Fruit fly (Drosophila melanogaster) whole organism, embryonic: ENCODE results near the gene msb1l.

Experiments used
- CG10462 ChIP-seq: fragments of 200-800 bp; sonication (Bioruptor generic); optimal IDR thresholded peaks from 2 replicates; lab custom pipeline; 2016; ENCODE audit warnings: missing biosample characterization, missing genetic modification characterization
- CG10543 ChIP-seq: fragments of 200-800 bp; sonication (Bioruptor generic); optimal IDR thresholded peaks from 3 replicates; lab custom pipeline; 2017; ENCODE audit warnings: missing biosample characterization, mild to moderate bottlenecking, missing genetic modification characterization, moderate library complexity
- CG11695 ChIP-seq: fragments of 200-800 bp; sonication (Bioruptor generic); IDR thresholded peaks from 3 replicates; pipeline ENCODE4 v1.3.6; 2022; ENCODE audit warnings: missing biosample characterization, missing genetic modification characterization
- CG11696 ChIP-seq: fragments of 200-800 bp; sonication (Bioruptor generic); IDR thresholded peaks from 2 replicates; pipeline ENCODE4 v1.3.6; 2022; ENCODE audit warnings: missing biosample characterization, missing genetic modification characterization
- CG12071 ChIP-seq: fragments of 200-800 bp; sonication (Bioruptor generic); optimal IDR thresholded peaks from 3 replicates; lab custom pipeline; 2018; ENCODE audit warnings: missing biosample characterization, mild to moderate bottlenecking, missing genetic modification characterization
- CG14667 ChIP-seq: fragments of 200-800 bp; sonication (Bioruptor generic); IDR thresholded peaks from 2 replicates; pipeline ENCODE4 v1.3.6; 2022; ENCODE audit warnings: missing biosample characterization, missing genetic modification characterization
- CG14860 ChIP-seq: fragments of 200-800 bp; sonication (Bioruptor generic); IDR thresholded peaks from 3 replicates; pipeline ENCODE4 v1.3.6; 2022; ENCODE audit warnings: missing biosample characterization, missing genetic modification characterization; ENCODE audit not compliant: partially characterized antibody
- CG16779 ChIP-seq: fragments of 200-800 bp; sonication (Bioruptor generic); IDR thresholded peaks from 2 replicates; pipeline ENCODE4 v1.3.6; 2022; ENCODE audit warnings: missing biosample characterization, missing genetic modification characterization
- CG17829 ChIP-seq: fragments of 200-800 bp; optimal IDR thresholded peaks from 2 replicates; lab custom pipeline; 2019; ENCODE audit warnings: missing biosample characterization, mild to moderate bottlenecking, missing genetic modification characterization, moderate library complexity
- CG2116 ChIP-seq: fragments of 200-800 bp; sonication (Bioruptor generic); optimal IDR thresholded peaks from 3 replicates; lab custom pipeline; 2018; ENCODE audit warnings: missing biosample characterization, mild to moderate bottlenecking, missing genetic modification characterization
- CG2712 ChIP-seq: fragments of 200-800 bp; optimal IDR thresholded peaks from 3 replicates; lab custom pipeline; 2019; ENCODE audit warnings: missing biosample characterization, mild to moderate bottlenecking, missing genetic modification characterization, moderate library complexity
- CG31224 ChIP-seq: fragments of 200-800 bp; sonication (Bioruptor generic); IDR thresholded peaks from 2 replicates; pipeline ENCODE4 v1.3.6; 2022; ENCODE audit warnings: missing biosample characterization, missing genetic modification characterization
- CG31441 ChIP-seq: fragments of 200-800 bp; sonication (Bioruptor generic); IDR thresholded peaks from 2 replicates; pipeline ENCODE4 v1.3.6; 2022; ENCODE audit warnings: missing biosample characterization, missing genetic modification characterization
- CG43689 ChIP-seq: fragments of 200-800 bp; sonication (Bioruptor generic); IDR thresholded peaks from 2 replicates; pipeline ENCODE4 v1.3.6; 2022; ENCODE audit warnings: missing biosample characterization, missing genetic modification characterization
- CG6272 ChIP-seq: fragments of 200-800 bp; sonication (Bioruptor generic); IDR thresholded peaks from 2 replicates; pipeline ENCODE4 v1.3.6; 2022; ENCODE audit warnings: missing biosample characterization, missing genetic modification characterization
- CG7928 ChIP-seq: fragments of 200-800 bp; sonication (Bioruptor generic); optimal IDR thresholded peaks from 2 replicates; lab custom pipeline; 2017; ENCODE audit warnings: missing biosample characterization, mild to moderate bottlenecking, missing genetic modification characterization
- CG8944 ChIP-seq: fragments of 200-800 bp; sonication (Bioruptor generic); optimal IDR thresholded peaks from 3 replicates; lab custom pipeline; 2016; ENCODE audit warnings: missing biosample characterization, missing genetic modification characterization
- CG9932 ChIP-seq: fragments of 200-800 bp; sonication (Bioruptor generic); IDR thresholded peaks from 2 replicates; pipeline ENCODE4 v1.3.6; 2022; ENCODE audit warnings: missing biosample characterization, missing genetic modification characterization
- CHES-1-like ChIP-seq: fragments of 200-800 bp; sonication (Bioruptor generic); optimal IDR thresholded peaks from 2 replicates; lab custom pipeline; 2016; ENCODE audit warnings: missing biosample characterization, missing genetic modification characterization
- CkIIα-i1 ChIP-seq: fragments of 200-800 bp; sonication (Bioruptor generic); IDR thresholded peaks from 2 replicates; pipeline ENCODE4 v1.3.6; 2022; ENCODE audit warnings: missing biosample characterization, missing genetic modification characterization
- CoRest ChIP-seq: fragments of 200-800 bp; sonication (Bioruptor generic); optimal IDR thresholded peaks from 3 replicates; lab custom pipeline; 2018; ENCODE audit warnings: missing biosample characterization, mild to moderate bottlenecking, missing genetic modification characterization, moderate library complexity
- D19B ChIP-seq: fragments of 200-800 bp; sonication (Bioruptor generic); optimal IDR thresholded peaks from 2 replicates; lab custom pipeline; 2017; ENCODE audit warnings: missing biosample characterization, mild to moderate bottlenecking, missing genetic modification characterization
- Dbx ChIP-seq: fragments of 200-800 bp; sonication (Bioruptor generic); IDR thresholded peaks from 3 replicates; pipeline ENCODE4 v1.3.6; 2022; ENCODE audit warnings: missing biosample characterization, missing genetic modification characterization
- HLHmδ ChIP-seq: fragments of 200-800 bp; sonication (Bioruptor generic); optimal IDR thresholded peaks from 2 replicates; lab custom pipeline; 2018; ENCODE audit warnings: missing biosample characterization, mild to moderate bottlenecking, missing genetic modification characterization, moderate library complexity
- Lhr ChIP-seq: fragments of 200-800 bp; sonication (Bioruptor generic); optimal IDR thresholded peaks from 3 replicates; lab custom pipeline; 2017; ENCODE audit warnings: mild to moderate bottlenecking, missing biosample characterization, missing genetic modification reagents, missing genetic modification characterization
- Lim3 ChIP-seq: fragments of 200-800 bp; sonication (Bioruptor generic); IDR thresholded peaks from 2 replicates; pipeline ENCODE4 v1.3.6; 2022; ENCODE audit warnings: missing biosample characterization, missing genetic modification characterization
- MTF-1 ChIP-seq: fragments of 200-800 bp; sonication (Bioruptor generic); optimal IDR thresholded peaks from 2 replicates; lab custom pipeline; 2018; ENCODE audit warnings: missing biosample characterization, mild to moderate bottlenecking, missing genetic modification characterization, borderline replicate concordance
- Max ChIP-seq: fragments of 200-800 bp; sonication (Bioruptor generic); optimal IDR thresholded peaks from 2 replicates; lab custom pipeline; 2016; ENCODE audit warnings: missing biosample characterization, mild to moderate bottlenecking, missing genetic modification characterization
- Med ChIP-seq: fragments of 200-800 bp; sonication (Bioruptor generic); peaks from one replicate; lab custom pipeline; 2016; ENCODE audit warnings: missing biosample characterization, missing genetic modification characterization, mild to moderate bottlenecking, inconsistent platforms, moderate library complexity
- NC2α ChIP-seq: fragments of 200-800 bp; sonication (Bioruptor generic); optimal IDR thresholded peaks from 2 replicates; lab custom pipeline; 2016; ENCODE audit warnings: missing biosample characterization, missing genetic modification characterization
- Oaz ChIP-seq: fragments of 200-800 bp; sonication (Bioruptor generic); IDR thresholded peaks from 2 replicates; pipeline ENCODE4 v1.3.6; 2022; ENCODE audit warnings: missing biosample characterization, missing genetic modification characterization
- Scr ChIP-seq: fragments of 200-800 bp; sonication (Bioruptor generic); IDR thresholded peaks from 2 replicates; pipeline ENCODE4 v1.3.6; 2022; ENCODE audit warnings: missing biosample characterization, missing genetic modification characterization; ENCODE audit not compliant: partially characterized antibody
- bab2 ChIP-seq: fragments of 200-800 bp; sonication (Bioruptor generic); optimal IDR thresholded peaks from 2 replicates; lab custom pipeline; 2016; ENCODE audit warnings: missing biosample characterization, missing genetic modification characterization
- caup ChIP-seq: fragments of 200-800 bp; sonication (Bioruptor generic); optimal IDR thresholded peaks from 3 replicates; lab custom pipeline; 2017; ENCODE audit warnings: missing biosample characterization, mild to moderate bottlenecking, missing genetic modification characterization, moderate library complexity; ENCODE audit not compliant: severe bottlenecking
- chinmo ChIP-seq: fragments of 200-800 bp; sonication (Bioruptor generic); IDR thresholded peaks from 4 replicates; pipeline ENCODE4 v1.3.6; 2022; ENCODE audit warnings: missing biosample characterization, missing genetic modification characterization; ENCODE audit not compliant: partially characterized antibody
- eve ChIP-seq, 2 experiments: fragments of >200 bp; optimal IDR thresholded peaks; 2 replicates each; lab custom pipeline; 2017; ENCODE audit warnings: missing biosample characterization in 2 of 2, missing genetic modification characterization in 2 of 2
- fd96Cb ChIP-seq: fragments of 200-800 bp; sonication (Bioruptor generic); optimal IDR thresholded peaks from 2 replicates; lab custom pipeline; 2018; ENCODE audit warnings: missing biosample characterization, mild to moderate bottlenecking, missing genetic modification characterization, moderate library complexity
- fu2 ChIP-seq: fragments of 200-800 bp; sonication (Bioruptor generic); optimal IDR thresholded peaks from 2 replicates; lab custom pipeline; 2016; ENCODE audit warnings: missing biosample characterization, missing genetic modification characterization
- her ChIP-seq: fragments of 200-800 bp; sonication (Bioruptor generic); optimal IDR thresholded peaks from 2 replicates; lab custom pipeline; 2016; ENCODE audit warnings: missing biosample characterization, missing genetic modification characterization
- insv ChIP-seq, 2 experiments: fragments of 200-800 bp; sonication (Bioruptor generic); optimal IDR thresholded peaks; 3 replicates each; lab custom pipeline; 2016 to 2018; ENCODE audit warnings: missing biosample characterization in 2 of 2, missing genetic modification characterization in 2 of 2
- mirr ChIP-seq: fragments of 200-800 bp; sonication (Bioruptor generic); optimal IDR thresholded peaks from 3 replicates; lab custom pipeline; 2018; ENCODE audit warnings: missing biosample characterization, mild to moderate bottlenecking, missing genetic modification characterization
- onecut ChIP-seq: fragments of 200-800 bp; sonication (Bioruptor generic); IDR thresholded peaks from 2 replicates; pipeline ENCODE4 v1.3.6; 2022; ENCODE audit warnings: missing biosample characterization, missing genetic modification characterization
- otp ChIP-seq: fragments of 200-800 bp; sonication (Bioruptor generic); IDR thresholded peaks from 3 replicates; pipeline ENCODE4, ENCODE4 v1.3.6; 2022; ENCODE audit warnings: missing biosample characterization, missing genetic modification characterization
- pum ChIP-seq: fragments of 200-800 bp; sonication (Bioruptor generic); optimal IDR thresholded peaks from 2 replicates; lab custom pipeline; 2016; ENCODE audit warnings: missing biosample characterization, missing genetic modification characterization
- sima ChIP-seq: fragments of 200-800 bp; sonication (Bioruptor generic); optimal IDR thresholded peaks from 2 replicates; lab custom pipeline; 2016; ENCODE audit warnings: missing biosample characterization, missing genetic modification characterization
- sr ChIP-seq: fragments of 200-800 bp; sonication (Bioruptor generic); IDR thresholded peaks from 3 replicates; pipeline ENCODE4 v1.3.6; 2022; ENCODE audit warnings: missing biosample characterization, missing genetic modification characterization
- toy ChIP-seq: fragments of 200-800 bp; sonication (Bioruptor generic); IDR thresholded peaks from 2 replicates; pipeline ENCODE4 v1.3.6; 2022; ENCODE audit warnings: missing biosample characterization, missing genetic modification characterization
- unc-4 ChIP-seq: fragments of 200-800 bp; sonication (Bioruptor generic); IDR thresholded peaks from 2 replicates; pipeline ENCODE4 v1.3.6; 2022; ENCODE audit warnings: missing biosample characterization, missing genetic modification characterization; ENCODE audit not compliant: partially characterized antibody
- usp ChIP-seq: fragments of >200 bp; optimal IDR thresholded peaks from 2 replicates; lab custom pipeline; 2017; ENCODE audit warnings: missing biosample characterization, missing genetic modification characterization
- z ChIP-seq: fragments of 200-800 bp; sonication (Bioruptor generic); IDR thresholded peaks from 3 replicates; pipeline ENCODE4 v1.3.6; 2022; ENCODE audit warnings: missing biosample characterization, missing genetic modification characterization
- zf30C ChIP-seq: fragments of 200-800 bp; sonication (Bioruptor generic); optimal IDR thresholded peaks from 3 replicates; lab custom pipeline; 2018; ENCODE audit warnings: missing biosample characterization, mild to moderate bottlenecking, missing genetic modification characterization

msb1l gene

DNA sequence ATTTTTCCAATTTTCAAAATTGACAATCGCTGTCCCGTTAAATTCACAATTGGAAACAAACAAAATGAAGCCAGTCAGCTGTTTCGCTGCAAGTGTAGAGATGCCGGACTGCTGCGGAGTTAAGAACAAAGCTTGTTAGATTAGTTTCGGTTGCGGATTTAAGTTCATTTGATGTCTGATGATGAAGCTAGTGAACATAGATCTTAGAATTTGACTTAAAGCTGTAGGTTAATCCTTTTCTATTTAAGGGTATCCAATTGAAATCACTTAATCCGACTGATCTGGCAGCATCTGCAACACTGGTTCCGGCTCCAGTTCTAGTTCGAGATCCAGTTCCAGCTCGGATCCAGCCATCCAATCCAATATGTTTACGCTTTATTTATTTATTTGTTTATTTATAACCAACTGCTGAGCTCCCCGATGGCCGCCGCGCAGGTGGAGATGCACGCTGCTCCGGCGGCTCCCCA is 6.5 kb downstream of the msb1l start, which contains the start of the genes PCNA2 and CG10366 (continued):
- TF ChIP-seq CG10543 (peak; percentile 52), CG11696 (GFP tag; lab: Robert Waterston, UW) (no peak), Max (GFP tag; lab: Kevin White, UChicago) (peak; percentile 76), chinmo (0 out of 4 replicates have a peak, but pooled peaks have one; percentile 51), CG2116 (GFP tag; lab: Kevin White, UChicago) (peak; percentile 66), fd96Cb (tag; lab: Kevin White, UChicago) (peak; percentile 3), fu2 (GFP tag; lab: Kevin White, UChicago) (peak; percentile 74), onecut (GFP tag; lab: Robert Waterston, UW) (no peak), HLHmδ (GFP tag; lab: Kevin White, UChicago) (no peak), CG17829 (tag; lab: Kevin White, UChicago) (peak; percentile 77), otp (GFP tag; lab: Robert Waterston, UW) (no peak), CG14860 (no peak), Med (GFP tag; lab: Kevin White, UChicago) (peak; percentile 95), CoRest (peak; percentile 84), bab2 (GFP tag; lab: Kevin White, UChicago) (peak; percentile 77), CkIIα-i1 (GFP tag; lab: Robert Waterston, UW) (no peak), her (GFP tag; lab: Kevin White, UChicago) (peak; percentile 72), CG14667 (GFP tag; lab: Robert Waterston, UW) (no peak), CG10462 (peak; percentile 77), pum (peak; percentile 74), eve (GFP tag; optimal IDR thresholded peaks at IDR 0.05; lab: Kevin White, UChicago) (no peak), MTF-1 (GFP tag; lab: Kevin White, UChicago) (no peak), mirr (peak; percentile 60), Dbx (GFP tag; lab: Robert Waterston, UW) (peak; percentile 57; the same call in 1 of the 3 replicates), CG31441 (GFP tag; lab: Robert Waterston, UW) (peak; percentile 54), CG16779 (GFP tag; lab: Robert Waterston, UW) (no peak), NC2α (GFP tag; lab: Kevin White, UChicago) (peak; percentile 21), CG11695 (GFP tag; lab: Robert Waterston, UW) (no peak; the same call in 2 of the 3 replicates), sr (GFP tag; lab: Robert Waterston, UW) (no peak), CG2712 (tag; lab: Kevin White, UChicago) (peak; percentile 84), Scr (GFP tag; lab: Robert Waterston, UW) (peak; percentile 57), CG7928 (peak; percentile 70), usp (GFP tag; lab: Kevin White, UChicago) (no peak), sima (GFP tag; lab: Kevin White, UChicago) (no peak), CG6272 (no peak), CG43689 (GFP tag; lab: Robert Waterston, UW) (no peak), caup (GFP tag; lab: Kevin White, UChicago) (peak; percentile 35), CG31224 (GFP tag; lab: Robert Waterston, UW) (peak; percentile 42; the same call in 1 of the 2 replicates), Lhr (GFP tag; lab: Kevin White, UChicago) (peak; percentile 96), Lim3 (GFP tag; lab: Robert Waterston, UW) (no peak), CG12071 (GFP tag; lab: Kevin White, UChicago) (no peak), CG8944 (GFP tag; lab: Kevin White, UChicago) (peak; percentile 60), D19B (no peak), toy (GFP tag; lab: Robert Waterston, UW) (no peak), insv (GFP tag; optimal IDR thresholded peaks at IDR 0.05; lab: Kevin White, UChicago) (peak in 1 of 2 experiments; percentile 87), CG9932 (peak; percentile 67), unc-4 (peak; percentile 41; the same call in 1 of the 2 replicates), CHES-1-like (GFP tag; lab: Kevin White, UChicago) (peak; percentile 82), zf30C (GFP tag; lab: Kevin White, UChicago) (no peak), z (GFP tag; lab: Robert Waterston, UW) (no peak), Oaz (GFP tag; lab: Robert Waterston, UW) (no peak)
